Worm (Caenorhabditis elegans) whole organism, L4 larva: ENCODE results near the gene srj-45.

Experiments used
- D1046.2 ChIP-seq: fragments of 200-800 bp; sonication (Bioruptor generic); IDR thresholded peaks from 2 replicates; pipeline ENCODE4 v1.3.6; 2022; ENCODE audit warnings: missing genetic modification characterization, missing compliant biosample characterization
- F10B5.3 ChIP-seq: sonication (generic microtip); optimal IDR thresholded peaks from 2 replicates; lab custom pipeline; 2016; ENCODE audit warnings: mild to moderate bottlenecking, missing genetic modification characterization, missing compliant biosample characterization
- F26F4.8 ChIP-seq: fragments of 200-800 bp; sonication (Bioruptor generic); conservative IDR thresholded peaks from 2 replicates; pipeline ENCODE4 v1.3.6; 2022; ENCODE audit warnings: missing genetic modification characterization, missing compliant biosample characterization
- Y75B8A.6 ChIP-seq: fragments of 200-800 bp; sonication (Bioruptor generic); IDR thresholded peaks from 2 replicates; pipeline ENCODE4 v1.3.6; 2022; ENCODE audit warnings: missing genetic modification reagents, missing genetic modification characterization, missing compliant biosample characterization
- aha-1 ChIP-seq: fragments of 150-350 bp; peaks from one replicate; lab custom pipeline; 2014; ENCODE audit warnings: missing biosample characterization, missing genetic modification characterization
- aly-2 ChIP-seq: sonication (generic microtip); optimal IDR thresholded peaks from 2 replicates; lab custom pipeline; 2018; ENCODE audit warnings: missing biosample characterization, missing genetic modification characterization
- ceh-32 ChIP-seq: sonication (generic microtip); optimal IDR thresholded peaks from 2 replicates; lab custom pipeline; 2016; ENCODE audit warnings: mild to moderate bottlenecking, missing genetic modification characterization, missing compliant biosample characterization; ENCODE audit not compliant: poor library complexity
- ceh-82 ChIP-seq: sonication (generic microtip); optimal IDR thresholded peaks from 2 replicates; lab custom pipeline; 2017; ENCODE audit warnings: missing biosample characterization, missing genetic modification characterization
- cey-2 ChIP-seq: sonication (generic microtip); optimal IDR thresholded peaks from 3 replicates; lab custom pipeline; 2017; ENCODE audit warnings: missing genetic modification characterization, mild to moderate bottlenecking, missing compliant biosample characterization, antibody characterized with exemption, borderline replicate concordance; ENCODE audit not compliant: insufficient read depth
- daf-12 ChIP-seq: fragments of 150-350 bp; optimal IDR thresholded peaks from 2 replicates; lab custom pipeline; 2014; ENCODE audit warnings: missing biosample characterization, missing genetic modification reagents, missing genetic modification characterization
- daf-16 ChIP-seq, 3 experiments: sonication (generic microtip); optimal IDR thresholded peaks; 2 replicates each; lab custom pipeline; 2016 to 2017; ENCODE audit warnings: missing genetic modification characterization in 3 of 3, missing genetic modification reagents in 3 of 3, mild to moderate bottlenecking in 2 of 3, missing compliant biosample characterization in 2 of 3, missing biosample characterization in 1 of 3, moderate library complexity in 1 of 3
- egl-27 ChIP-seq: sonication (generic microtip); optimal IDR thresholded peaks from 3 replicates; lab custom pipeline; 2017; ENCODE audit warnings: missing biosample characterization, missing genetic modification reagents, missing genetic modification characterization
- egl-43 ChIP-seq: fragments of 200-800 bp; sonication (Bioruptor generic); IDR thresholded peaks from 2 replicates; pipeline ENCODE4 v1.3.6; 2022; ENCODE audit warnings: missing genetic modification reagents, missing genetic modification characterization, missing compliant biosample characterization
- fkh-10 ChIP-seq: fragments of 150-350 bp; optimal IDR thresholded peaks from 2 replicates; lab custom pipeline; 2014; ENCODE audit warnings: missing biosample characterization, missing genetic modification reagents, missing genetic modification characterization
- fos-1 ChIP-seq: fragments of 150-350 bp; optimal IDR thresholded peaks from 2 replicates; lab custom pipeline; 2014; ENCODE audit warnings: missing biosample characterization, missing genetic modification characterization
- hlh-11 ChIP-seq: fragments of 200-800 bp; sonication (Bioruptor generic); optimal IDR thresholded peaks from 2 replicates; lab custom pipeline; 2018; ENCODE audit warnings: mild to moderate bottlenecking, missing genetic modification characterization, missing compliant biosample characterization
- lim-7 ChIP-seq: fragments of 200-800 bp; sonication (Bioruptor generic); IDR thresholded peaks from 2 replicates; pipeline ENCODE4 v1.3.6; 2022; ENCODE audit warnings: missing genetic modification characterization, missing compliant biosample characterization
- lin-39 ChIP-seq: fragments of 150-350 bp; optimal IDR thresholded peaks from 2 replicates; lab custom pipeline; 2014; ENCODE audit warnings: missing biosample characterization, missing genetic modification reagents, missing genetic modification characterization
- mes-2 ChIP-seq: sonication (generic microtip); optimal IDR thresholded peaks from 2 replicates; lab custom pipeline; 2016; ENCODE audit warnings: missing genotype, mild to moderate bottlenecking, missing genetic modification characterization, missing compliant biosample characterization; ENCODE audit not compliant: poor library complexity, severe bottlenecking
- mxl-2 ChIP-seq: fragments of 200-800 bp; sonication (Bioruptor generic); conservative IDR thresholded peaks from 2 replicates; pipeline ENCODE4 v1.3.6; 2022; ENCODE audit warnings: missing genetic modification reagents, missing genetic modification characterization, missing compliant biosample characterization
- mxl-3 ChIP-seq: fragments of 200-800 bp; sonication (Bioruptor generic); optimal IDR thresholded peaks from 2 replicates; lab custom pipeline; 2018; ENCODE audit warnings: mild to moderate bottlenecking, missing genetic modification characterization, missing compliant biosample characterization
- nhr-11 ChIP-seq: fragments of 150-350 bp; optimal IDR thresholded peaks from 2 replicates; lab custom pipeline; 2014; ENCODE audit warnings: missing biosample characterization, missing genetic modification characterization
- nhr-111 ChIP-seq: fragments of 200-800 bp; sonication (Bioruptor generic); optimal IDR thresholded peaks from 2 replicates; lab custom pipeline; 2018; ENCODE audit warnings: mild to moderate bottlenecking, missing genetic modification characterization, missing compliant biosample characterization
- nhr-48 ChIP-seq: sonication (generic microtip); optimal IDR thresholded peaks from 2 replicates; lab custom pipeline; 2016; ENCODE audit warnings: mild to moderate bottlenecking, missing genetic modification characterization, missing compliant biosample characterization
- nhr-76 ChIP-seq: fragments of 150-350 bp; optimal IDR thresholded peaks from 2 replicates; lab custom pipeline; 2014; ENCODE audit warnings: missing biosample characterization, missing genetic modification characterization
- nhr-77 ChIP-seq: fragments of 150-350 bp; optimal IDR thresholded peaks from 2 replicates; lab custom pipeline; 2014; ENCODE audit warnings: missing biosample characterization, missing genetic modification characterization
- rbr-2 ChIP-seq: sonication (generic microtip); optimal IDR thresholded peaks from 2 replicates; lab custom pipeline; 2016; ENCODE audit warnings: missing genotype, missing genetic modification characterization, missing compliant biosample characterization
- saeg-2 ChIP-seq: fragments of 200-800 bp; sonication (Bioruptor generic); IDR thresholded peaks from 2 replicates; pipeline ENCODE4 v1.3.6; 2022; ENCODE audit warnings: missing genetic modification reagents, missing genetic modification characterization, missing compliant biosample characterization
- set-16 ChIP-seq: fragments of 200-800 bp; sonication (Bioruptor generic); IDR thresholded peaks from 2 replicates; pipeline ENCODE4 v1.3.6; 2022; ENCODE audit warnings: missing genetic modification reagents, missing genetic modification characterization, missing compliant biosample characterization
- skn-1 ChIP-seq: fragments of 150-350 bp; optimal IDR thresholded peaks from 2 replicates; lab custom pipeline; 2014; ENCODE audit warnings: missing biosample characterization, missing genetic modification characterization
- snpc-4 ChIP-seq: fragments of 150-350 bp; optimal IDR thresholded peaks from 2 replicates; lab custom pipeline; 2014; ENCODE audit warnings: missing biosample characterization, missing genetic modification characterization
- spr-3 ChIP-seq: fragments of 200-800 bp; sonication (Bioruptor generic); optimal IDR thresholded peaks from 2 replicates; lab custom pipeline; 2018; ENCODE audit warnings: mild to moderate bottlenecking, missing genetic modification characterization, missing compliant biosample characterization
- tag-97 ChIP-seq: fragments of 200-800 bp; sonication (Bioruptor generic); IDR thresholded peaks from 2 replicates; pipeline ENCODE4 v1.3.6; 2022; ENCODE audit warnings: missing genetic modification characterization, missing compliant biosample characterization
- unc-130 ChIP-seq: sonication (generic microtip); optimal IDR thresholded peaks from 2 replicates; lab custom pipeline; 2016; ENCODE audit warnings: missing genetic modification reagents, missing genetic modification characterization, missing compliant biosample characterization
- unc-39 ChIP-seq: sonication (generic microtip); optimal IDR thresholded peaks from 2 replicates; lab custom pipeline; 2017; ENCODE audit warnings: missing biosample characterization, missing genetic modification characterization
- unc-62 ChIP-seq, 3 experiments: fragments of 150-350 bp in 1 of 3; sonication (generic microtip); optimal IDR thresholded peaks in 2 of 3; peaks in 1 of 3; 1 replicate in 1 of 3; 2 replicates in 2 of 3; lab custom pipeline; 2014 to 2017; ENCODE audit warnings: missing biosample characterization in 3 of 3, missing genetic modification characterization in 3 of 3, missing genetic modification reagents in 3 of 3, missing genotype in 1 of 3
- zfp-3 ChIP-seq: fragments of 200-800 bp; sonication (Bioruptor generic); conservative IDR thresholded peaks from 2 replicates; pipeline ENCODE4 v1.3.6; 2022; ENCODE audit warnings: missing genetic modification reagents, missing genetic modification characterization, missing compliant biosample characterization

Gene srj-45

DNA sequence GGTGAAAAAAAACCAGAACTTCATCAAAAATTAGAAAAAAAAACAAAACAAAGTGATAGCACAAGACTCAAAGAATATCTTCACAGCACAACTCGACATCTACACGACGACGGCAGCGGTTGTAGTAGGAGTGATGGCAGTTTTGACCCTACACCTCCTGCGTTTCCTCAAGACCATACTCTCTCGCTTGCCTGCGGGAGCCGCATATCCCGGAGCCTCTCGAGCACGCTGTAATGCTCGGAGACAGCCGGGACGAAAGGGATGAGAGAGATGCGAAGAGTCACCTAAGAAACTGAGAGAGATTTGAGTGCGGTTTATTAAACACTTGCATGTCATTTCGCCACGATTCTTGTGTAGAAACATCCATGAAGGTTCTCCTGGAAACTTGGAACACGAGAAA, 27.0 kb downstream of the srj-45 start:
- TF ChIP-seq fos-1 (tag; lab: Kevin White, UChicago) = no peak
- no peak for TF ChIP-seq nhr-111 (GFP tag; lab: Kevin White, UChicago)
- TF ChIP-seq hlh-11 = peak; percentile 9
- TF ChIP-seq spr-3 (GFP tag; lab: Kevin White, UChicago) = no peak
- 0 out of 2 replicates have a peak, but pooled peaks have one; percentile 17 for TF ChIP-seq set-16 (GFP tag; lab: Robert Waterston, UW)
- TF ChIP-seq nhr-11 (tag; lab: Kevin White, UChicago) = peak; percentile 1

- TF ChIP-seq aha-1 (tag; lab: Kevin White, UChicago) = peak; percentile 78
- no peak for TF ChIP-seq daf-12
Measured at ce11 chrV:2807760-2808159, 28.6 kb downstream of the srj-45 start, which contains the start of gene ketn-1. Gene ketn-1 (minus strand): TSS chrV:2807860.

ce11 chrV:2803258-2803657, 33.1 kb downstream of the srj-45 start:
- TF ChIP-seq lin-39 (tag; lab: Kevin White, UChicago) (no peak), hlh-11 (peak; percentile 11), mxl-3 (GFP tag; lab: Kevin White, UChicago) (no peak), lim-7 (GFP tag; lab: Robert Waterston, UW) (no peak), daf-16 (GFP tag; optimal IDR thresholded peaks at IDR 0.05; lab: Kevin White, UChicago) (peak in 1 of 2 experiments; percentile 35), daf-16 (tag; optimal IDR thresholded peaks at IDR 0.05; lab: Kevin White, UChicago) (no peak), rbr-2 (tag; lab: Kevin White, UChicago) (no peak), zfp-3 (GFP tag; lab: Robert Waterston, UW) (no peak), Y75B8A.6 (GFP tag; lab: Robert Waterston, UW) (no peak), set-16 (GFP tag; lab: Robert Waterston, UW) (peak; percentile 48), cey-2 (no peak)

DNA sequence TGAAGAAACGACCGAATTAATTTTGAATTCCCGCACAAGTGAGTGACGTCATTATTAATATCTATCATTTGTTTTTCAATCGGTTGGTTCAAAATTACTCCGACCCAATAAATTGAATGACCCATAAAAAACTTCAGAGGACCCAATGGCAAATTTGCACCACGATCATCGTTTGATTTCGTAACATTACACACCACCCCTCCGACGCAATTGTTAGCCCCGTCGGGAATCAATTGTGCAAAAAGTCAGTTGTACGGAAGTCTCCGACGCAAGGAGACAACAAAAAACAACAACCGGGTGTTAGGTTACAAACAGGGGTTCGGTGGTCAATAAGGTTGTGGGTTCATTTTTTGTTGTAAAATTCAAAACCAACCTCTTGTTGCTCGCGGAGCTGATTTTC, 34.4 kb downstream of the srj-45 start:
- peak in 1 of 2 experiments; percentile 68 for TF ChIP-seq daf-16 (GFP tag; optimal IDR thresholded peaks at IDR 0.05; lab: Kevin White, UChicago)
- TF ChIP-seq daf-16 (tag; optimal IDR thresholded peaks at IDR 0.05; lab: Kevin White, UChicago) = no peak
- no peak for TF ChIP-seq mes-2 (tag; lab: Kevin White, UChicago)
- no peak for TF ChIP-seq mxl-3 (GFP tag; lab: Kevin White, UChicago)
- TF ChIP-seq fos-1 (tag; lab: Kevin White, UChicago) = no peak
- TF ChIP-seq fkh-10 = no peak
- no peak for TF ChIP-seq unc-130
- TF ChIP-seq unc-62 (GFP tag; optimal IDR thresholded peaks at IDR 0.05 in 1 of 2; lab: Kevin White, UChicago) = peak in 1 of 2 experiments; percentile 89
- TF ChIP-seq unc-62 (tag; optimal IDR thresholded peaks at IDR 0.05; lab: Kevin White, UChicago) = no peak
- no peak for TF ChIP-seq tag-97
- TF ChIP-seq F26F4.8 (GFP tag; lab: Robert Waterston, UW) = no peak
- peak; percentile 14 for TF ChIP-seq hlh-11
- TF ChIP-seq spr-3 (GFP tag; lab: Kevin White, UChicago) = no peak
- TF ChIP-seq, all 104 proteins: peak for 3

- TF ChIP-seq aha-1 (tag; lab: Kevin White, UChicago) (peak; percentile 47), nhr-48 (tag; lab: Kevin White, UChicago) (no peak), set-16 (GFP tag; lab: Robert Waterston, UW) (peak; percentile 67), daf-16 (GFP tag; optimal IDR thresholded peaks at IDR 0.05; lab: Kevin White, UChicago) (peak in 1 of 2 experiments; percentile 17), daf-16 (tag; optimal IDR thresholded peaks at IDR 0.05; lab: Kevin White, UChicago) (no peak)
Measured at ce11 chrV:2800676-2801075, 35.7 kb downstream of the srj-45 start.

ce11 chrV:2799172-2799869, 37.1 kb downstream of the srj-45 start:
- TF ChIP-seq set-16 (GFP tag; lab: Robert Waterston, UW) = peak; percentile 53; the same call in 1 of the 2 replicates
- no peak for TF ChIP-seq snpc-4 (tag; lab: Kevin White, UChicago)

DNA sequence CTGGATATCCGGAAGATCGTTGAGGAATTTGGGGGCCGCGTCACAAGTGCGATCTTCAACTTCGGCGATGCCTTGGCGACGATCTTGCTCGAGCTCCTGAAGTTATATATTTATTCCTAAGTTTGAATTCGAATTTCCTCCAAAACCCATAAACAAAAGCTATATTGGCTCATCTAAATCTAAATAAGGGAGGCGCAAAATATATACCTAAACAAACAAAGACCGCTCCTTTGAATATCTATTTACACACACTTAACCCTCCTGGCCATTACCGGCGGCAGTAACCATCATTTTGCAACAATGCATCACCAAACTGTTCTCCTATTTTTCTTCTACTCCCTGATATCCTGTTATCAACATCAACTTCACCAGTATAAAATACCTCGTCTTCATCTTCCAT, 40.4 kb downstream of the srj-45 start, which contains the start of gene F54E2.2:
F54E2.2 (plus strand) TSS at position 301 of the 400 bp plus-strand sequence.
- no peak for TF ChIP-seq F10B5.3 (tag; lab: Kevin White, UChicago)
- no peak for TF ChIP-seq D1046.2
- no peak for TF ChIP-seq saeg-2 (GFP tag; lab: Robert Waterston, UW)
- no peak for TF ChIP-seq mxl-2
- TF ChIP-seq nhr-77 (tag; lab: Kevin White, UChicago) = no peak
- TF ChIP-seq unc-39 (tag; lab: Kevin White, UChicago) = no peak
- no peak for TF ChIP-seq skn-1 (tag; lab: Kevin White, UChicago)
- TF ChIP-seq aly-2 = no peak
- no peak for TF ChIP-seq ceh-32
- TF ChIP-seq nhr-76 (tag; lab: Kevin White, UChicago) = no peak
- TF ChIP-seq ceh-82 (tag; lab: Kevin White, UChicago) = no peak
- no peak for TF ChIP-seq egl-27 (tag; lab: Kevin White, UChicago)
- no peak for TF ChIP-seq daf-12
- no peak for TF ChIP-seq egl-43 (GFP tag; lab: Robert Waterston, UW)
